Fruit fly (Drosophila melanogaster) whole organism, pupa: ENCODE data around the gene moody.
A peak's percentile ranks its signal among the peaks of the same experiment; 100 is the strongest.

Source experiments
- Ets98B ChIP-seq: fragments of 200-800 bp; sonication (Bioruptor generic); IDR thresholded peaks from 2 replicates; pipeline ENCODE4 v1.3.6; 2022; ENCODE audit warnings: missing biosample characterization, missing genetic modification characterization
- Pif1A ChIP-seq: fragments of 200-800 bp; sonication (Bioruptor generic); optimal IDR thresholded peaks from 3 replicates; lab custom pipeline; 2016; ENCODE audit warnings: missing biosample characterization, missing genetic modification characterization

DNA sequence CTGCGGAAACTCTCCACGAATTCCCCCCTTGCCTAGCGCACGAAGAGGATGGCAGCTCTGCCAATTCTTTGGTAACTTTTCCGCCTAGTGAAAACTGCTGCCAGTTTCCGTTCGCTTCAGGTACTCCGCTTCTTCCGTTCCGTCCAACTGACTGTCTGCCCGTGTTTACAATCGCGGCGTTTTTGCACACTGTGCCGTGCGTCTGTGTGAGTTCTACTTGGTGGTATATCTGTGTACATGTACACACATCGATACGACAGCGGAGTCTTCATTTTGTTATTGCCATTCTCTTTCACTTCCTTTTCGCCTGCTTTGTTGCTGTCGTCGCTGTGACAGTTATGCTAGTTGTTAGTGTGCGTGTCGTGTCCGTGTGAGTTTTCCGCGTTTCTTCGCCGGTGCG lies 37.1 kb downstream of the moody start:
- TF ChIP-seq Ets98B (GFP tag; lab: Robert Waterston, UW) (peak; percentile 35), Pif1A (GFP tag; lab: Kevin White, UChicago) (no peak)
